Worm (Caenorhabditis elegans): ENCODE measurements around the gene gcy-3.
A peak's percentile ranks its signal among the peaks of the same experiment; 100 is the strongest.

DNA sequence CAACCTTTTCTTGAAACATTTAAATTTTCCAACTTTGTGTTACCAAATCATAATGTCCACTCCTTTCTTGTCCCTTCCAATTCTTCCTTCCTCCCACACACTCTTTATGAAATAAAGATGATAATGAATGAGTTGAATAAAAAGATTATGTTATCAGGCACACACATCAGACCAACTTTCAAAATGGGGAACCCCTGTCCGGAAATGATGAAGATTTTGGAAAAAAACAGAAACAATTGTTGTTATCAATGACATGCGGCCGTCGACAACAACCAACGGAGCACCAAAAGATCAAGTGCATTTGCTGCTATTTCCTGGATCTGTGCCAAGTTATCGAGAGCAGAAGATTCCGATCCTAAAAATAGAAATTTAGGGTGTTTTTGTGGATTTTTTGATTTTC lies 23.7 kb downstream of the gcy-3 start:
- TF ChIP-seq fkh-2 (tag; optimal IDR thresholded peaks at IDR 0.05) (no peak), nhr-76 (tag; optimal IDR thresholded peaks at IDR 0.05) (no peak), sea-2 (GFP tag; optimal IDR thresholded peaks at IDR 0.05) (no peak), nhr-43 (tag; optimal IDR thresholded peaks at IDR 0.05; ENCODE audit: poor library complexity, severe bottlenecking) (no peak), mdl-1 (tag; optimal IDR thresholded peaks at IDR 0.05) (no peak), pha-4 (tag; optimal IDR thresholded peaks at IDR 0.05) (no peak), jun-1 (tag; optimal IDR thresholded peaks at IDR 0.05) (peak; percentile 22), lin-39 (tag; optimal IDR thresholded peaks at IDR 0.05) (no peak), R02D3.7 (tag; optimal IDR thresholded peaks at IDR 0.05) (no peak), ceh-28 (tag; optimal IDR thresholded peaks at IDR 0.05) (no peak), aly-2 (tag; optimal IDR thresholded peaks at IDR 0.05) (no peak), ama-1 (optimal IDR thresholded peaks at IDR 0.05) (no peak)
